Worm (Caenorhabditis elegans): ENCODE measurements around the gene Y22D7AL.3.

DNA sequence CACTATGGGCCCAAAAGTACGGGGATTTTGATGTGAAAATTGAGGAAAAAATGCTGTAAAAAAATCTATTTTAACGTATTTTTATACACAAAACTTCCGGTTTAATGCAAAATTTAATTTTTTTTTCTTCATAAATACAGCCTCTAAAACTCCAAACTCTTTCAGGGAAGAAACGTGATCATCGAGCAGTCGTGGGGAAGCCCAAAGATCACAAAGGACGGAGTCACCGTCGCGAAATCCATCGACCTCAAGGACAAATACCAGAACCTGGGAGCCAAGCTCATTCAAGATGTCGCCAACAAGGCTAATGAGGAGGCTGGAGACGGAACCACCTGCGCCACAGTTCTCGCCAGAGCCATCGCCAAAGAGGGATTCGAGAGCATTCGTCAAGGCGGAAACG lies 21.4 kb upstream of the Y22D7AL.3 start:
- TF ChIP-seq him-1 (tag; optimal IDR thresholded peaks at IDR 0.05), result no peak
- TF ChIP-seq dao-5 (tag; optimal IDR thresholded peaks at IDR 0.05), result no peak
- no peak for TF ChIP-seq W03F9.2 (tag; optimal IDR thresholded peaks at IDR 0.05)
